Worm (Caenorhabditis elegans) whole organism, young adult: ENCODE results near the gene srg-36.

Source experiments
- F22D6.2 ChIP-seq: sonication (generic microtip); optimal IDR thresholded peaks from 2 replicates; lab custom pipeline; 2016; ENCODE audit warnings: mild to moderate bottlenecking, missing genetic modification characterization, missing compliant biosample characterization
- F49E8.2 ChIP-seq: sonication (generic microtip); optimal IDR thresholded peaks from 3 replicates; lab custom pipeline; 2017; ENCODE audit warnings: missing genetic modification characterization, mild to moderate bottlenecking, missing compliant biosample characterization, antibody characterized with exemption, moderate library complexity; ENCODE audit not compliant: insufficient read depth
- ama-1 ChIP-seq, 3 experiments: fragments of 150-350 bp in 1 of 3; sonication (generic microtip) in 2 of 3; optimal IDR thresholded peaks; 2 replicates each; lab custom pipeline; 2014 to 2018; ENCODE audit warnings: missing biosample characterization in 2 of 3, missing genetic modification characterization in 2 of 3, missing genetic modification reagents in 2 of 3
- cebp-1 ChIP-seq, 2 experiments: fragments of 200-800 bp in 1 of 2; sonication (Bioruptor generic) in 1 of 2; sonication (generic microtip) in 1 of 2; IDR thresholded peaks in 1 of 2; optimal IDR thresholded peaks in 1 of 2; 2 replicates each; pipeline versions ENCODE4 v1.3.6 to Lab custom; 2017 to 2022; ENCODE audit warnings: missing compliant biosample characterization in 2 of 2, missing genetic modification characterization in 2 of 2, mild to moderate bottlenecking in 1 of 2, missing genetic modification reagents in 1 of 2, moderate library complexity in 1 of 2
- dpff-1 ChIP-seq: sonication (generic microtip); optimal IDR thresholded peaks from 2 replicates; lab custom pipeline; 2017; ENCODE audit warnings: mild to moderate bottlenecking, missing genetic modification characterization, missing compliant biosample characterization
- efl-1 ChIP-seq: fragments of 150-350 bp; optimal IDR thresholded peaks from 2 replicates; lab custom pipeline; 2014; ENCODE audit warnings: missing biosample characterization, missing genetic modification reagents, missing genetic modification characterization
- hrde-1 ChIP-seq: sonication (generic microtip); optimal IDR thresholded peaks from 2 replicates; lab custom pipeline; 2016; ENCODE audit warnings: missing genetic modification characterization, mild to moderate bottlenecking, missing compliant biosample characterization, moderate library complexity, missing genotype, missing genetic modification reagents, borderline replicate concordance
- rpc-1 ChIP-seq, 2 experiments: fragments of 150-350 bp in 1 of 2; sonication (generic microtip) in 1 of 2; optimal IDR thresholded peaks; 2 replicates each; lab custom pipeline; 2014 to 2018; ENCODE audit warnings: missing biosample characterization in 1 of 2, missing genetic modification characterization in 1 of 2, missing genetic modification reagents in 1 of 2, missing genotype in 1 of 2
- snpc-4 ChIP-seq, 5 experiments: fragments of 150-350 bp in 1 of 5; sonication (generic microtip) in 4 of 5; optimal IDR thresholded peaks; 2 replicates each; lab custom pipeline; 2014 to 2018; ENCODE audit warnings: missing genetic modification characterization in 5 of 5, missing biosample characterization in 3 of 5, antibody characterized with exemption in 2 of 5, mild to moderate bottlenecking in 2 of 5, missing compliant biosample characterization in 2 of 5, missing genotype in 2 of 5, moderate library complexity in 2 of 5, missing genetic modification reagents in 1 of 5
- unc-62 ChIP-seq: fragments of 150-350 bp; optimal IDR thresholded peaks from 2 replicates; lab custom pipeline; 2014; ENCODE audit warnings: missing biosample characterization, missing genetic modification reagents, missing genetic modification characterization

DNA sequence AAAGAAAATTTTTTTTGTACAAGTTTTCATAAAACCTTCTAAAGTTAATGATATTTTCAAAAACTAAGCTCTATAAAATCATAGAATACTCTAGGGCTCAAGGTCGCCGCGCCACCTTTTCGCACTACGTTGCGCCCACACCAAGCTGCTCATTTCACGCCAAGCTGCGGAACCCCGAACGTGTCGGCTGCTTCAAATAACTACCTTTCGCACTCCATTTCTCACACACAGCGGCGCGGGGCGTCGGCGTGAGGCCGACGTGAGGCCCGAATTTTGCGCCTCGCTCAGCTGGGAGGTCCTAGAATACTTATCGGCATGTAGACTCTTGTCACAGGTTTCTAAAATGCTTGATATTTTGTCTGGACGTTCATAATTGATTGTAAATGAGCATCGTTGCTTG lies 2.3 kb downstream of the srg-36 start:
- no peak for TF ChIP-seq F49E8.2 (tag; lab: Kevin White, UChicago)
- peak; percentile 45 for TF ChIP-seq snpc-4 (GFP tag; optimal IDR thresholded peaks at IDR 0.05; lab: Kevin White, UChicago)
- TF ChIP-seq snpc-4 (tag; optimal IDR thresholded peaks at IDR 0.05; lab: Kevin White, UChicago): peak in 2 of 4 experiments; percentile 59 to 77
- TF ChIP-seq F22D6.2 (tag; lab: Kevin White, UChicago): no peak
- TF ChIP-seq cebp-1 (GFP tag; IDR thresholded peaks at IDR 0.05; lab: Robert Waterston, UW): no peak
- no peak for TF ChIP-seq cebp-1 (tag; optimal IDR thresholded peaks at IDR 0.05; lab: Kevin White, UChicago)
- TF ChIP-seq hrde-1 (tag; lab: Kevin White, UChicago): no peak
- no peak for TF ChIP-seq ama-1 (optimal IDR thresholded peaks at IDR 0.05; lab: Kevin White, UChicago)
- TF ChIP-seq ama-1 (GFP tag; optimal IDR thresholded peaks at IDR 0.05; lab: Kevin White, UChicago): no peak
- TF ChIP-seq unc-62 (GFP tag; lab: Kevin White, UChicago): no peak
- no peak for TF ChIP-seq dpff-1 (tag; lab: Kevin White, UChicago)
- TF ChIP-seq efl-1: no peak
- no peak for TF ChIP-seq rpc-1 (optimal IDR thresholded peaks at IDR 0.05; lab: Kevin White, UChicago)
- no peak for TF ChIP-seq rpc-1 (tag; optimal IDR thresholded peaks at IDR 0.05; lab: Kevin White, UChicago)
